Worm (Caenorhabditis elegans) whole organism, L4 larva: ENCODE data around the gene C47D12.5.

ENCODE experiments used
- D1046.2 ChIP-seq: fragments of 200-800 bp; sonication (Bioruptor generic); IDR thresholded peaks from 2 replicates; pipeline ENCODE4 v1.3.6; 2022; ENCODE audit warnings: missing genetic modification characterization, missing compliant biosample characterization
- F10B5.3 ChIP-seq: sonication (generic microtip); optimal IDR thresholded peaks from 2 replicates; lab custom pipeline; 2016; ENCODE audit warnings: mild to moderate bottlenecking, missing genetic modification characterization, missing compliant biosample characterization
- F26F4.8 ChIP-seq: fragments of 200-800 bp; sonication (Bioruptor generic); conservative IDR thresholded peaks from 2 replicates; pipeline ENCODE4 v1.3.6; 2022; ENCODE audit warnings: missing genetic modification characterization, missing compliant biosample characterization
- F37D6.2 ChIP-seq: sonication (generic microtip); optimal IDR thresholded peaks from 2 replicates; lab custom pipeline; 2016; ENCODE audit warnings: mild to moderate bottlenecking, missing genetic modification characterization, missing compliant biosample characterization
- F44E2.7 ChIP-seq: fragments of 200-800 bp; sonication (Bioruptor generic); IDR thresholded peaks from 2 replicates; pipeline ENCODE4 v2.1.2; 2022; ENCODE audit warnings: missing genetic modification characterization, missing compliant biosample characterization
- T20F7.1 ChIP-seq: fragments of 200-800 bp; sonication (Bioruptor generic); optimal IDR thresholded peaks from 2 replicates; lab custom pipeline; 2018; ENCODE audit warnings: mild to moderate bottlenecking, missing genetic modification characterization, missing compliant biosample characterization
- T26A8.4 ChIP-seq: fragments of 200-800 bp; sonication (Bioruptor generic); IDR thresholded peaks from 2 replicates; pipeline ENCODE4 v1.3.6; 2022; ENCODE audit warnings: missing genetic modification characterization, missing compliant biosample characterization
- Y105C5A.15 ChIP-seq: fragments of 200-800 bp; sonication (Bioruptor generic); IDR thresholded peaks from 2 replicates; pipeline ENCODE4 v1.3.6; 2022; ENCODE audit warnings: missing genetic modification characterization, missing compliant biosample characterization
- Y5F2A.4 ChIP-seq: fragments of 200-800 bp; sonication (Bioruptor generic); optimal IDR thresholded peaks from 2 replicates; lab custom pipeline; 2018; ENCODE audit warnings: mild to moderate bottlenecking, missing genetic modification characterization, missing compliant biosample characterization
- Y75B8A.6 ChIP-seq: fragments of 200-800 bp; sonication (Bioruptor generic); IDR thresholded peaks from 2 replicates; pipeline ENCODE4 v1.3.6; 2022; ENCODE audit warnings: missing genetic modification reagents, missing genetic modification characterization, missing compliant biosample characterization
- ZK337.2 ChIP-seq: fragments of 200-800 bp; sonication (Bioruptor generic); IDR thresholded peaks from 2 replicates; pipeline ENCODE4 v1.3.6; 2022; ENCODE audit warnings: missing genetic modification reagents, missing genetic modification characterization, missing compliant biosample characterization
- aly-2 ChIP-seq: sonication (generic microtip); optimal IDR thresholded peaks from 2 replicates; lab custom pipeline; 2018; ENCODE audit warnings: missing biosample characterization, missing genetic modification characterization
- ama-1 ChIP-seq: fragments of 150-350 bp; optimal IDR thresholded peaks from 2 replicates; lab custom pipeline; 2014; ENCODE audit warnings: inconsistent platforms, mixed read lengths
- ceh-20 ChIP-seq: fragments of 200-800 bp; sonication (Bioruptor generic); IDR thresholded peaks from 2 replicates; pipeline ENCODE4 v1.3.6; 2022; ENCODE audit warnings: missing genetic modification reagents, missing genetic modification characterization, missing compliant biosample characterization
- ctbp-1 ChIP-seq: fragments of 200-800 bp; sonication (Bioruptor generic); IDR thresholded peaks from 2 replicates; pipeline ENCODE4 v1.3.6; 2022; ENCODE audit warnings: missing genetic modification reagents, missing genetic modification characterization, missing compliant biosample characterization
- daf-12 ChIP-seq: fragments of 150-350 bp; optimal IDR thresholded peaks from 2 replicates; lab custom pipeline; 2014; ENCODE audit warnings: missing biosample characterization, missing genetic modification reagents, missing genetic modification characterization
- daf-8 ChIP-seq: fragments of 200-800 bp; sonication (Bioruptor generic); IDR thresholded peaks from 2 replicates; pipeline ENCODE4 v1.3.6; 2022; ENCODE audit warnings: missing genetic modification characterization, missing compliant biosample characterization
- dve-1 ChIP-seq: sonication (generic microtip); optimal IDR thresholded peaks from 2 replicates; lab custom pipeline; 2017; ENCODE audit warnings: antibody characterized with exemption, mild to moderate bottlenecking, missing genetic modification characterization, missing compliant biosample characterization; ENCODE audit not compliant: insufficient read depth
- egl-27 ChIP-seq: sonication (generic microtip); optimal IDR thresholded peaks from 3 replicates; lab custom pipeline; 2017; ENCODE audit warnings: missing biosample characterization, missing genetic modification reagents, missing genetic modification characterization
- egl-43 ChIP-seq: fragments of 200-800 bp; sonication (Bioruptor generic); IDR thresholded peaks from 2 replicates; pipeline ENCODE4 v1.3.6; 2022; ENCODE audit warnings: missing genetic modification reagents, missing genetic modification characterization, missing compliant biosample characterization
- fos-1 ChIP-seq: fragments of 150-350 bp; optimal IDR thresholded peaks from 2 replicates; lab custom pipeline; 2014; ENCODE audit warnings: missing biosample characterization, missing genetic modification characterization
- hmg-1.1 ChIP-seq: fragments of 200-800 bp; sonication (Bioruptor generic); IDR thresholded peaks from 2 replicates; pipeline ENCODE4 v1.3.6; 2022; ENCODE audit warnings: missing genetic modification reagents, missing genetic modification characterization, missing compliant biosample characterization
- lim-7 ChIP-seq: fragments of 200-800 bp; sonication (Bioruptor generic); IDR thresholded peaks from 2 replicates; pipeline ENCODE4 v1.3.6; 2022; ENCODE audit warnings: missing genetic modification characterization, missing compliant biosample characterization
- lin-1 ChIP-seq: fragments of 200-800 bp; sonication (Bioruptor generic); IDR thresholded peaks from 2 replicates; pipeline ENCODE4 v1.3.6; 2022; ENCODE audit warnings: missing genetic modification reagents, missing genetic modification characterization, missing compliant biosample characterization
- lin-13 ChIP-seq: fragments of 150-350 bp; optimal IDR thresholded peaks from 2 replicates; lab custom pipeline; 2014; ENCODE audit warnings: missing biosample characterization, missing genetic modification reagents, missing genetic modification characterization
- lin-15B ChIP-seq: fragments of 150-350 bp; sonication (generic microtip); optimal IDR thresholded peaks from 3 replicates; lab custom pipeline; 2014; ENCODE audit warnings: missing biosample characterization, missing genetic modification characterization
- madf-9 ChIP-seq: fragments of 200-800 bp; sonication (Bioruptor generic); conservative IDR thresholded peaks from 2 replicates; pipeline ENCODE4 v1.3.6; 2022; ENCODE audit warnings: missing genetic modification reagents, missing genetic modification characterization, missing compliant biosample characterization
- mdl-1 ChIP-seq, 2 experiments: fragments of 150-350 bp in 1 of 2; sonication (generic microtip) in 1 of 2; optimal IDR thresholded peaks; 2 replicates each; lab custom pipeline; 2014 to 2017; ENCODE audit warnings: missing biosample characterization in 2 of 2, missing genetic modification characterization in 2 of 2
- mdt-29 ChIP-seq: fragments of 200-800 bp; sonication (Bioruptor generic); IDR thresholded peaks from 2 replicates; pipeline ENCODE4 v1.3.6; 2022; ENCODE audit warnings: missing genetic modification reagents, missing genetic modification characterization, missing compliant biosample characterization
- mes-2 ChIP-seq: sonication (generic microtip); optimal IDR thresholded peaks from 2 replicates; lab custom pipeline; 2016; ENCODE audit warnings: missing genotype, mild to moderate bottlenecking, missing genetic modification characterization, missing compliant biosample characterization; ENCODE audit not compliant: poor library complexity, severe bottlenecking
- mxl-2 ChIP-seq: fragments of 200-800 bp; sonication (Bioruptor generic); conservative IDR thresholded peaks from 2 replicates; pipeline ENCODE4 v1.3.6; 2022; ENCODE audit warnings: missing genetic modification reagents, missing genetic modification characterization, missing compliant biosample characterization
- nhr-28 ChIP-seq: fragments of 150-350 bp; optimal IDR thresholded peaks from 2 replicates; lab custom pipeline; 2014; ENCODE audit warnings: missing biosample characterization, missing genetic modification characterization
- nhr-41 ChIP-seq: fragments of 200-800 bp; sonication (Bioruptor generic); IDR thresholded peaks from 2 replicates; pipeline ENCODE4 v1.3.6; 2022; ENCODE audit warnings: missing genetic modification reagents, missing genetic modification characterization, missing compliant biosample characterization
- nhr-42 ChIP-seq: fragments of 200-800 bp; sonication (Bioruptor generic); IDR thresholded peaks from 2 replicates; pipeline ENCODE4 v1.3.6; 2022; ENCODE audit warnings: missing genetic modification characterization, missing compliant biosample characterization
- pqm-1 ChIP-seq: sonication (generic microtip); optimal IDR thresholded peaks from 2 replicates; lab custom pipeline; 2017; ENCODE audit warnings: missing biosample characterization, missing genetic modification characterization
- rbr-2 ChIP-seq: sonication (generic microtip); optimal IDR thresholded peaks from 2 replicates; lab custom pipeline; 2016; ENCODE audit warnings: missing genotype, missing genetic modification characterization, missing compliant biosample characterization
- sdz-12 ChIP-seq: fragments of 200-800 bp; sonication (Bioruptor generic); optimal IDR thresholded peaks from 2 replicates; lab custom pipeline; 2018; ENCODE audit warnings: mild to moderate bottlenecking, missing genetic modification characterization, missing compliant biosample characterization
- spr-3 ChIP-seq: fragments of 200-800 bp; sonication (Bioruptor generic); optimal IDR thresholded peaks from 2 replicates; lab custom pipeline; 2018; ENCODE audit warnings: mild to moderate bottlenecking, missing genetic modification characterization, missing compliant biosample characterization
- unc-130 ChIP-seq: sonication (generic microtip); optimal IDR thresholded peaks from 2 replicates; lab custom pipeline; 2016; ENCODE audit warnings: missing genetic modification reagents, missing genetic modification characterization, missing compliant biosample characterization
- unc-62 ChIP-seq, 3 experiments: fragments of 150-350 bp in 1 of 3; sonication (generic microtip); optimal IDR thresholded peaks in 2 of 3; peaks in 1 of 3; 1 replicate in 1 of 3; 2 replicates in 2 of 3; lab custom pipeline; 2014 to 2017; ENCODE audit warnings: missing biosample characterization in 3 of 3, missing genetic modification characterization in 3 of 3, missing genetic modification reagents in 3 of 3, missing genotype in 1 of 3
- zfp-3 ChIP-seq: fragments of 200-800 bp; sonication (Bioruptor generic); conservative IDR thresholded peaks from 2 replicates; pipeline ENCODE4 v1.3.6; 2022; ENCODE audit warnings: missing genetic modification reagents, missing genetic modification characterization, missing compliant biosample characterization
- ztf-11 ChIP-seq: fragments of 150-350 bp; optimal IDR thresholded peaks from 2 replicates; lab custom pipeline; 2014; ENCODE audit warnings: missing biosample characterization, missing genetic modification characterization
- ztf-7 ChIP-seq: fragments of 150-350 bp; optimal IDR thresholded peaks from 2 replicates; lab custom pipeline; 2014; ENCODE audit warnings: missing biosample characterization, missing genetic modification characterization

Gene C47D12.5

DNA sequence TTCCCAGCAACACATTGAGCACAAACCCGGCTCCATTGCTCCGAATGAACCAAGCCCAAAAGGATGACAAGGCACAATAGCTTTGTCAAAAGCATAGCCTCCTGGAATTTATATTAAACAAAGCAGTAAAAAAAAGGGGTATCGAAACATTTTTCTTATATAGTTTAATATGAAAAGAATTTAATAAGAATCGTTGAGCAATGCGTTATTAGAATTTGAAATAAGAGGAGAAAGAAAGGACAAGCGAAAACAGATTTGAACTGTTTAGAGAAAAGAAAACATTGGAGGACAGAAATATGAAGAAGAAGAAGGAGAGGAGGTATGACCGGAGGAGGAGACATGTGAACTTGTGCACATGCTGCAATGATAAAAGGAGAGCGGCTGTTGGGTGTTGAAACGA, at the start of gene C47D12.5:
Gene C47D12.5, minus strand, starts transcription at position 101 of the 400 bp plus-strand sequence.
- TF ChIP-seq pqm-1 (tag; lab: Kevin White, UChicago), result no peak
- TF ChIP-seq, all 104 proteins: peak for 0

DNA sequence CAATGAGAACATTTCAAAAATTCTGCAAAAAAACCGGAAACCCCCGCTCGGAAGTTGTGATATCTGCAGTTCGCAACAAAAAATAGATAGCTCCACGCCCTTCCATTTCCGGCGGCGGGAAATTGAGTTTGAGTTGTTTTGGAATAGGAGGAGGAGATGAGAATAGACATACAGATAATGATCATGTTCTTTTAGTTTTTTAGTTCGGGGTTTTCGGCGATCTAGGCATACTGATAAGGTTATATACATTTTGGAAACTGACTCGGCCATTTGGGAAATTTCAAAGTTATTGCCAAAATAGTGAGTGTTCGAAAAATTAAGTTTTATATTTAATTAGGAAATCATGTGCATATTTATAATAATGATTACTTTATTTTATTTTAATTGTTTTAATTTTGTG, 48.8 kb upstream of the C47D12.5 start:
- TF ChIP-seq D1046.2 (GFP tag; lab: Robert Waterston, UW) (no peak), ZK337.2 (GFP tag; lab: Robert Waterston, UW) (no peak), mdt-29 (GFP tag; lab: Robert Waterston, UW) (no peak), sdz-12 (GFP tag; lab: Kevin White, UChicago) (no peak), T26A8.4 (GFP tag; lab: Robert Waterston, UW) (no peak), unc-62 (GFP tag; optimal IDR thresholded peaks at IDR 0.05 in 1 of 2; lab: Kevin White, UChicago) (no peak), unc-62 (tag; optimal IDR thresholded peaks at IDR 0.05; lab: Kevin White, UChicago) (no peak), ctbp-1 (GFP tag; lab: Robert Waterston, UW) (no peak), lin-1 (GFP tag; lab: Robert Waterston, UW) (no peak), spr-3 (GFP tag; lab: Kevin White, UChicago) (no peak), madf-9 (GFP tag; lab: Robert Waterston, UW) (no peak), Y5F2A.4 (GFP tag; lab: Kevin White, UChicago) (no peak), fos-1 (tag; lab: Kevin White, UChicago) (no peak), nhr-41 (GFP tag; lab: Robert Waterston, UW) (no peak), nhr-42 (GFP tag; lab: Robert Waterston, UW) (no peak), daf-12 (tag; lab: Kevin White, UChicago) (no peak)

DNA sequence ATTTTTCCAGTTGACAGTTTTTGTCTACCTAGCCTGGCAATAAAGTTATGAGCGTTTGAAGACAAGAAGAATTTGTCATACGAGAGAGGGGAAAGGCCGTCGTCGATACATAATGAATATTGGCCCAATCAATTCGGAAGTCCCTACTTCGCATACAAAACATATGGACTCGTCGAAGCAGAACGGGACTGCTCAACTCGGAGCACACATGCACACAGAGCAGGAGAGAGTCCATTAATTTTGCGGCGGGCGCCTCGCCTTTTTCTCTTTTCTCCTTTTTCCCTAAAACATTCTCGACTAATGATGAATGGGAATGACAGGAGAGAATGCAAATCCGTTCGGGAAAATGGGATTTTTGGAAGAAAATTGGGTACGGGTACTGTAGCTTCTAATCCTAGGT, 47.4 kb upstream of the C47D12.5 start, which contains the start of gene F13D12.8:
Gene F13D12.8, minus strand, starts transcription at position 82 of the 400 bp plus-strand sequence.
- TF ChIP-seq hmg-1.1 (0 out of 2 replicates have a peak, but pooled peaks have one; percentile 19), F26F4.8 (GFP tag; lab: Robert Waterston, UW) (no peak), Y75B8A.6 (GFP tag; lab: Robert Waterston, UW) (no peak), daf-8 (GFP tag; lab: Robert Waterston, UW) (no peak), lin-15B (tag; lab: Kevin White, UChicago) (no peak), egl-27 (tag; lab: Kevin White, UChicago) (no peak), T20F7.1 (GFP tag; lab: Kevin White, UChicago) (no peak)
- TF ChIP-seq, all 104 proteins: peak for 1

DNA sequence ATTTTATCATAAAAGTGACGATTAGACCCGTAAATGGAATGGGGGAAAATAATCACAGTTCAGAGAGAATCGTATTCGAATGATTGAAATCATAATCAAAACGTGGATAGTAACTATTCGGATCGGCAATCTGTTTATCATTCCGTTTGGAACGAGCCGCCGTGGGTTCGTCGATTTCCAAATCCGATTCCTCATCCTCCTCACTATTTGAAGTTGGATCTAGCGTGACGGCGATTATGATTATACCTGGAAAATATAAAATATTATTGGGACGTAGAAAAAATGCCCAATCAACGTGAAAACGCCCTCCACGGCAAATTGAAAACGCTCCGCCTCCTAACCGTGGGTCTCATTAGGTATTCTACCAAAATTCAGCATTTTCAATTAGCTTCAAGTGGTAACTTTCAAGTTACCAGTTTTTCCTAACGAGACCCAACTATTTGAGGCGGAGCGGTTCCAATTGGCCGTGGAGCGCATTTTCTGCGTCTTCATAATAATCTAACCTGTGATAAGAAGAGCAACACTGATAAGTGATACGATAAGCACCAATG, 46.2 kb upstream of the C47D12.5 start:
- TF ChIP-seq Y105C5A.15 (GFP tag; lab: Robert Waterston, UW) (no peak), lin-13 (GFP tag; lab: Kevin White, UChicago) (no peak), F26F4.8 (GFP tag; lab: Robert Waterston, UW) (no peak), mdl-1 (tag; optimal IDR thresholded peaks at IDR 0.05; lab: Kevin White, UChicago) (no peak), F10B5.3 (tag; lab: Kevin White, UChicago) (no peak), aly-2 (no peak), F44E2.7 (GFP tag; lab: Robert Waterston, UW) (no peak), lim-7 (GFP tag; lab: Robert Waterston, UW) (no peak), ztf-7 (no peak), zfp-3 (GFP tag; lab: Robert Waterston, UW) (peak; percentile 78; the same call in 1 of the 2 replicates), egl-43 (GFP tag; lab: Robert Waterston, UW) (no peak), nhr-28 (no peak), unc-130 (GFP tag; lab: Kevin White, UChicago) (no peak), ztf-11 (tag; lab: Kevin White, UChicago) (no peak), T20F7.1 (GFP tag; lab: Kevin White, UChicago) (peak; percentile 2), mes-2 (tag; lab: Kevin White, UChicago) (peak; percentile 11), mxl-2 (0 out of 2 replicates have a peak, but pooled peaks have one; percentile 32), dve-1 (peak; percentile 16), fos-1 (tag; lab: Kevin White, UChicago) (no peak), ceh-20 (GFP tag; lab: Robert Waterston, UW) (no peak), rbr-2 (tag; lab: Kevin White, UChicago) (peak; percentile 21), F37D6.2 (tag; lab: Kevin White, UChicago) (no peak), unc-62 (GFP tag; optimal IDR thresholded peaks at IDR 0.05 in 1 of 2; lab: Kevin White, UChicago) (no peak), unc-62 (tag; optimal IDR thresholded peaks at IDR 0.05; lab: Kevin White, UChicago) (no peak), ama-1 (lab: Kevin White, UChicago) (peak; percentile 51), hmg-1.1 (no peak), lin-15B (tag; lab: Kevin White, UChicago) (no peak)
